Worm (Caenorhabditis elegans) whole organism, L4 larva: ENCODE results near the gene F26G1.9.

ENCODE experiments used
- D1046.2 ChIP-seq: fragments of 200-800 bp; sonication (Bioruptor generic); IDR thresholded peaks from 2 replicates; pipeline ENCODE4 v1.3.6; 2022; ENCODE audit warnings: missing genetic modification characterization, missing compliant biosample characterization
- F44E2.7 ChIP-seq: fragments of 200-800 bp; sonication (Bioruptor generic); IDR thresholded peaks from 2 replicates; pipeline ENCODE4 v2.1.2; 2022; ENCODE audit warnings: missing genetic modification characterization, missing compliant biosample characterization
- F49E8.2 ChIP-seq: sonication (generic microtip); optimal IDR thresholded peaks from 2 replicates; lab custom pipeline; 2016; ENCODE audit warnings: missing compliant biosample characterization, mild to moderate bottlenecking, missing genetic modification characterization, borderline replicate concordance
- R02D3.7 ChIP-seq: fragments of 150-350 bp; sonication (generic microtip); optimal IDR thresholded peaks from 3 replicates; lab custom pipeline; 2014; ENCODE audit warnings: missing biosample characterization, missing genetic modification characterization
- T20F7.1 ChIP-seq: fragments of 200-800 bp; sonication (Bioruptor generic); optimal IDR thresholded peaks from 2 replicates; lab custom pipeline; 2018; ENCODE audit warnings: mild to moderate bottlenecking, missing genetic modification characterization, missing compliant biosample characterization
- Y5F2A.4 ChIP-seq: fragments of 200-800 bp; sonication (Bioruptor generic); optimal IDR thresholded peaks from 2 replicates; lab custom pipeline; 2018; ENCODE audit warnings: mild to moderate bottlenecking, missing genetic modification characterization, missing compliant biosample characterization
- Y75B8A.6 ChIP-seq: fragments of 200-800 bp; sonication (Bioruptor generic); IDR thresholded peaks from 2 replicates; pipeline ENCODE4 v1.3.6; 2022; ENCODE audit warnings: missing genetic modification reagents, missing genetic modification characterization, missing compliant biosample characterization
- ZK337.2 ChIP-seq: fragments of 200-800 bp; sonication (Bioruptor generic); IDR thresholded peaks from 2 replicates; pipeline ENCODE4 v1.3.6; 2022; ENCODE audit warnings: missing genetic modification reagents, missing genetic modification characterization, missing compliant biosample characterization
- ZK546.5 ChIP-seq, 2 experiments: sonication (generic microtip); optimal IDR thresholded peaks; 2 replicates each; lab custom pipeline; 2017; ENCODE audit warnings: missing biosample characterization in 2 of 2, missing genetic modification characterization in 2 of 2
- aly-2 ChIP-seq: sonication (generic microtip); optimal IDR thresholded peaks from 2 replicates; lab custom pipeline; 2018; ENCODE audit warnings: missing biosample characterization, missing genetic modification characterization
- arid-1 ChIP-seq: fragments of 200-800 bp; sonication (Bioruptor generic); conservative IDR thresholded peaks from 2 replicates; pipeline ENCODE4 v1.3.6; 2022; ENCODE audit warnings: missing genetic modification reagents, missing genetic modification characterization, missing compliant biosample characterization
- attf-4 ChIP-seq: sonication (generic microtip); optimal IDR thresholded peaks from 3 replicates; lab custom pipeline; 2017; ENCODE audit warnings: missing biosample characterization, missing genetic modification characterization
- ceh-20 ChIP-seq: fragments of 200-800 bp; sonication (Bioruptor generic); IDR thresholded peaks from 2 replicates; pipeline ENCODE4 v1.3.6; 2022; ENCODE audit warnings: missing genetic modification reagents, missing genetic modification characterization, missing compliant biosample characterization
- ceh-28 ChIP-seq: fragments of 150-350 bp; optimal IDR thresholded peaks from 2 replicates; lab custom pipeline; 2014; ENCODE audit warnings: missing biosample characterization, missing genetic modification reagents, missing genetic modification characterization
- ceh-32 ChIP-seq: sonication (generic microtip); optimal IDR thresholded peaks from 2 replicates; lab custom pipeline; 2016; ENCODE audit warnings: mild to moderate bottlenecking, missing genetic modification characterization, missing compliant biosample characterization; ENCODE audit not compliant: poor library complexity
- ctbp-1 ChIP-seq: fragments of 200-800 bp; sonication (Bioruptor generic); IDR thresholded peaks from 2 replicates; pipeline ENCODE4 v1.3.6; 2022; ENCODE audit warnings: missing genetic modification reagents, missing genetic modification characterization, missing compliant biosample characterization
- dmd-8 ChIP-seq: fragments of 200-800 bp; sonication (Bioruptor generic); IDR thresholded peaks from 2 replicates; pipeline ENCODE4 v1.3.6; 2022; ENCODE audit warnings: missing genetic modification characterization, missing compliant biosample characterization
- dve-1 ChIP-seq: sonication (generic microtip); optimal IDR thresholded peaks from 2 replicates; lab custom pipeline; 2017; ENCODE audit warnings: antibody characterized with exemption, mild to moderate bottlenecking, missing genetic modification characterization, missing compliant biosample characterization; ENCODE audit not compliant: insufficient read depth
- egl-27 ChIP-seq: sonication (generic microtip); optimal IDR thresholded peaks from 3 replicates; lab custom pipeline; 2017; ENCODE audit warnings: missing biosample characterization, missing genetic modification reagents, missing genetic modification characterization
- fkh-10 ChIP-seq: fragments of 150-350 bp; optimal IDR thresholded peaks from 2 replicates; lab custom pipeline; 2014; ENCODE audit warnings: missing biosample characterization, missing genetic modification reagents, missing genetic modification characterization
- hlh-30 ChIP-seq: sonication (generic microtip); optimal IDR thresholded peaks from 2 replicates; lab custom pipeline; 2017; ENCODE audit warnings: antibody characterized with exemption, mild to moderate bottlenecking, missing genetic modification characterization, missing compliant biosample characterization; ENCODE audit not compliant: insufficient read depth
- lim-7 ChIP-seq: fragments of 200-800 bp; sonication (Bioruptor generic); IDR thresholded peaks from 2 replicates; pipeline ENCODE4 v1.3.6; 2022; ENCODE audit warnings: missing genetic modification characterization, missing compliant biosample characterization
- lin-1 ChIP-seq: fragments of 200-800 bp; sonication (Bioruptor generic); IDR thresholded peaks from 2 replicates; pipeline ENCODE4 v1.3.6; 2022; ENCODE audit warnings: missing genetic modification reagents, missing genetic modification characterization, missing compliant biosample characterization
- lin-15B ChIP-seq: fragments of 150-350 bp; sonication (generic microtip); optimal IDR thresholded peaks from 3 replicates; lab custom pipeline; 2014; ENCODE audit warnings: missing biosample characterization, missing genetic modification characterization
- lin-38 ChIP-seq: fragments of 200-800 bp; sonication (Bioruptor generic); IDR thresholded peaks from 2 replicates; pipeline ENCODE4 v1.3.6; 2022; ENCODE audit warnings: missing genetic modification reagents, missing genetic modification characterization, missing compliant biosample characterization
- lir-3 ChIP-seq: sonication (generic microtip); optimal IDR thresholded peaks from 2 replicates; lab custom pipeline; 2016; ENCODE audit warnings: mild to moderate bottlenecking, missing genetic modification characterization, missing compliant biosample characterization
- lsy-2 ChIP-seq, 2 experiments: fragments of 150-350 bp in 1 of 2; sonication (generic microtip) in 1 of 2; optimal IDR thresholded peaks; 2 replicates each; lab custom pipeline; 2014 to 2017; ENCODE audit warnings: missing biosample characterization in 2 of 2, missing genetic modification characterization in 2 of 2
- madf-9 ChIP-seq: fragments of 200-800 bp; sonication (Bioruptor generic); conservative IDR thresholded peaks from 2 replicates; pipeline ENCODE4 v1.3.6; 2022; ENCODE audit warnings: missing genetic modification reagents, missing genetic modification characterization, missing compliant biosample characterization
- mdl-1 ChIP-seq, 2 experiments: fragments of 150-350 bp in 1 of 2; sonication (generic microtip) in 1 of 2; optimal IDR thresholded peaks; 2 replicates each; lab custom pipeline; 2014 to 2017; ENCODE audit warnings: missing biosample characterization in 2 of 2, missing genetic modification characterization in 2 of 2
- mdt-29 ChIP-seq: fragments of 200-800 bp; sonication (Bioruptor generic); IDR thresholded peaks from 2 replicates; pipeline ENCODE4 v1.3.6; 2022; ENCODE audit warnings: missing genetic modification reagents, missing genetic modification characterization, missing compliant biosample characterization
- mes-2 ChIP-seq: sonication (generic microtip); optimal IDR thresholded peaks from 2 replicates; lab custom pipeline; 2016; ENCODE audit warnings: missing genotype, mild to moderate bottlenecking, missing genetic modification characterization, missing compliant biosample characterization; ENCODE audit not compliant: poor library complexity, severe bottlenecking
- nhr-10 ChIP-seq: fragments of 150-350 bp; optimal IDR thresholded peaks from 2 replicates; lab custom pipeline; 2014; ENCODE audit warnings: missing biosample characterization, missing genetic modification characterization
- nhr-102 ChIP-seq: sonication (generic microtip); optimal IDR thresholded peaks from 2 replicates; lab custom pipeline; 2016; ENCODE audit warnings: mild to moderate bottlenecking, missing genetic modification characterization, moderate library complexity, missing compliant biosample characterization
- nhr-28 ChIP-seq: fragments of 150-350 bp; optimal IDR thresholded peaks from 2 replicates; lab custom pipeline; 2014; ENCODE audit warnings: missing biosample characterization, missing genetic modification characterization
- nhr-48 ChIP-seq: sonication (generic microtip); optimal IDR thresholded peaks from 2 replicates; lab custom pipeline; 2016; ENCODE audit warnings: mild to moderate bottlenecking, missing genetic modification characterization, missing compliant biosample characterization
- pha-4 ChIP-seq, 2 experiments: fragments of 150-350 bp in 1 of 2; fragments of 200-800 bp in 1 of 2; sonication (Bioruptor generic) in 1 of 2; IDR thresholded peaks in 1 of 2; optimal IDR thresholded peaks in 1 of 2; 2 replicates each; pipeline versions ENCODE4 v1.3.6 to Lab custom; 2014 to 2022; ENCODE audit warnings: missing genetic modification characterization in 2 of 2, missing genetic modification reagents in 2 of 2, missing biosample characterization in 1 of 2, missing compliant biosample characterization in 1 of 2
- php-3 ChIP-seq: fragments of 200-800 bp; sonication (Bioruptor generic); IDR thresholded peaks from 2 replicates; pipeline ENCODE4 v1.3.6; 2022; ENCODE audit warnings: missing genetic modification reagents, missing genetic modification characterization, missing compliant biosample characterization
- rbr-2 ChIP-seq: sonication (generic microtip); optimal IDR thresholded peaks from 2 replicates; lab custom pipeline; 2016; ENCODE audit warnings: missing genotype, missing genetic modification characterization, missing compliant biosample characterization
- saeg-2 ChIP-seq: fragments of 200-800 bp; sonication (Bioruptor generic); IDR thresholded peaks from 2 replicates; pipeline ENCODE4 v1.3.6; 2022; ENCODE audit warnings: missing genetic modification reagents, missing genetic modification characterization, missing compliant biosample characterization
- sdz-12 ChIP-seq: fragments of 200-800 bp; sonication (Bioruptor generic); optimal IDR thresholded peaks from 2 replicates; lab custom pipeline; 2018; ENCODE audit warnings: mild to moderate bottlenecking, missing genetic modification characterization, missing compliant biosample characterization
- skn-1 ChIP-seq: fragments of 150-350 bp; optimal IDR thresholded peaks from 2 replicates; lab custom pipeline; 2014; ENCODE audit warnings: missing biosample characterization, missing genetic modification characterization
- snpc-4 ChIP-seq: fragments of 150-350 bp; optimal IDR thresholded peaks from 2 replicates; lab custom pipeline; 2014; ENCODE audit warnings: missing biosample characterization, missing genetic modification characterization
- spr-1 ChIP-seq: sonication (generic microtip); optimal IDR thresholded peaks from 2 replicates; lab custom pipeline; 2016; ENCODE audit warnings: mild to moderate bottlenecking, missing genetic modification characterization, missing compliant biosample characterization
- spr-3 ChIP-seq: fragments of 200-800 bp; sonication (Bioruptor generic); optimal IDR thresholded peaks from 2 replicates; lab custom pipeline; 2018; ENCODE audit warnings: mild to moderate bottlenecking, missing genetic modification characterization, missing compliant biosample characterization
- tra-1 ChIP-seq: fragments of 200-800 bp; sonication (Bioruptor generic); IDR thresholded peaks from 2 replicates; pipeline ENCODE4 v1.3.6; 2022; ENCODE audit warnings: missing genetic modification reagents, missing genetic modification characterization, missing compliant biosample characterization
- unc-130 ChIP-seq: sonication (generic microtip); optimal IDR thresholded peaks from 2 replicates; lab custom pipeline; 2016; ENCODE audit warnings: missing genetic modification reagents, missing genetic modification characterization, missing compliant biosample characterization
- vab-7 ChIP-seq: fragments of 200-800 bp; sonication (Bioruptor generic); IDR thresholded peaks from 2 replicates; pipeline ENCODE4 v1.3.6; 2022; ENCODE audit warnings: missing genetic modification reagents, missing genetic modification characterization, missing compliant biosample characterization
- zfp-2 ChIP-seq: sonication (generic microtip); optimal IDR thresholded peaks from 2 replicates; lab custom pipeline; 2016; ENCODE audit warnings: mild to moderate bottlenecking, missing genetic modification characterization, missing compliant biosample characterization
- zip-2 ChIP-seq: fragments of 150-350 bp; optimal IDR thresholded peaks from 2 replicates; lab custom pipeline; 2014; ENCODE audit warnings: missing biosample characterization, missing genetic modification characterization
- ztf-11 ChIP-seq: fragments of 150-350 bp; optimal IDR thresholded peaks from 2 replicates; lab custom pipeline; 2014; ENCODE audit warnings: missing biosample characterization, missing genetic modification characterization
- ztf-7 ChIP-seq: fragments of 150-350 bp; optimal IDR thresholded peaks from 2 replicates; lab custom pipeline; 2014; ENCODE audit warnings: missing biosample characterization, missing genetic modification characterization

F26G1.9 gene

ce11 chrII:4739984-4740462 is 33.8 kb downstream of the F26G1.9 start, which contains the start of gene eas-1 (continued):
- TF ChIP-seq lin-15B (tag; lab: Kevin White, UChicago) (no peak), fkh-10 (GFP tag; lab: Kevin White, UChicago) (peak; percentile 38), Y5F2A.4 (GFP tag; lab: Kevin White, UChicago) (no peak), ztf-7 (tag; lab: Kevin White, UChicago) (peak; percentile 8), nhr-48 (tag; lab: Kevin White, UChicago) (peak; percentile 54), nhr-102 (tag; lab: Kevin White, UChicago) (peak; percentile 39), F44E2.7 (GFP tag; lab: Robert Waterston, UW) (no peak), Y75B8A.6 (no peak), egl-27 (no peak), mdt-29 (GFP tag; lab: Robert Waterston, UW) (no peak), lin-38 (GFP tag; lab: Robert Waterston, UW) (peak; percentile 80), dve-1 (peak; percentile 59), madf-9 (GFP tag; lab: Robert Waterston, UW) (peak; percentile 71), pha-4 (GFP tag; IDR thresholded peaks at IDR 0.05; lab: Robert Waterston, UW) (no peak), pha-4 (tag; optimal IDR thresholded peaks at IDR 0.05; lab: Kevin White, UChicago) (no peak), spr-1 (peak; percentile 28), F49E8.2 (tag; lab: Kevin White, UChicago) (no peak), attf-4 (tag; lab: Kevin White, UChicago) (no peak), D1046.2 (GFP tag; lab: Robert Waterston, UW) (no peak), aly-2 (no peak), lim-7 (GFP tag; lab: Robert Waterston, UW) (no peak), nhr-10 (no peak), ceh-20 (GFP tag; lab: Robert Waterston, UW) (0 out of 2 replicates have a peak, but pooled peaks have one; percentile 30), R02D3.7 (tag; lab: Kevin White, UChicago) (no peak), sdz-12 (GFP tag; lab: Kevin White, UChicago) (no peak), lin-1 (GFP tag; lab: Robert Waterston, UW) (peak; percentile 57), saeg-2 (GFP tag; lab: Robert Waterston, UW) (no peak), lir-3 (tag; lab: Kevin White, UChicago) (no peak), dmd-8 (GFP tag; lab: Robert Waterston, UW) (no peak), zfp-2 (tag; lab: Kevin White, UChicago) (no peak), tra-1 (GFP tag; lab: Robert Waterston, UW) (peak; percentile 54; the same call in 1 of the 2 replicates), php-3 (GFP tag; lab: Robert Waterston, UW) (no peak), lsy-2 (tag; optimal IDR thresholded peaks at IDR 0.05; lab: Kevin White, UChicago) (peak in 1 of 2 experiments; percentile 86), ZK337.2 (peak; percentile 90), rbr-2 (tag; lab: Kevin White, UChicago) (peak; percentile 56), zip-2 (tag; lab: Kevin White, UChicago) (no peak), snpc-4 (no peak), ZK546.5 (tag; optimal IDR thresholded peaks at IDR 0.05; lab: Kevin White, UChicago) (no peak), ceh-32 (tag; lab: Kevin White, UChicago) (no peak), unc-130 (GFP tag; lab: Kevin White, UChicago) (peak; percentile 92), mes-2 (tag; lab: Kevin White, UChicago) (peak; percentile 99), ctbp-1 (no peak), mdl-1 (tag; optimal IDR thresholded peaks at IDR 0.05; lab: Kevin White, UChicago) (peak; percentile 82 to 95), vab-7 (GFP tag; lab: Robert Waterston, UW) (no peak), hlh-30 (tag; lab: Kevin White, UChicago) (peak; percentile 91), nhr-28 (tag; lab: Kevin White, UChicago) (peak; percentile 45), spr-3 (GFP tag; lab: Kevin White, UChicago) (no peak), skn-1 (tag; lab: Kevin White, UChicago) (no peak), arid-1 (GFP tag; lab: Robert Waterston, UW) (no peak), ceh-28 (no peak), T20F7.1 (GFP tag; lab: Kevin White, UChicago) (peak; percentile 63), ztf-11 (tag; lab: Kevin White, UChicago) (no peak)
